Fruit fly (Drosophila melanogaster) whole organism, embryonic: ENCODE results near the gene beat-VI.
A peak's percentile ranks its signal among the peaks of the same experiment; 100 is the strongest.

ENCODE experiments used
- CG10431 ChIP-seq: fragments of 200-800 bp; sonication (Bioruptor generic); optimal IDR thresholded peaks from 3 replicates; lab custom pipeline; 2018; ENCODE audit warnings: missing biosample characterization, mild to moderate bottlenecking, missing genetic modification characterization
- CG13296 ChIP-seq: fragments of 200-800 bp; sonication (Bioruptor generic); optimal IDR thresholded peaks from 3 replicates; lab custom pipeline; 2018; ENCODE audit warnings: missing biosample characterization, mild to moderate bottlenecking, missing genetic modification characterization
- CG14014 ChIP-seq: fragments of 200-800 bp; sonication (Bioruptor generic); IDR thresholded peaks from 2 replicates; pipeline ENCODE4 v1.3.6; 2022; ENCODE audit warnings: missing biosample characterization, missing genetic modification characterization
- CG14441 ChIP-seq: fragments of 200-800 bp; sonication (Bioruptor generic); IDR thresholded peaks from 2 replicates; pipeline ENCODE4 v1.3.6; 2022; ENCODE audit warnings: missing biosample characterization, missing genetic modification characterization
- CG18764 ChIP-seq: fragments of 200-800 bp; sonication (Bioruptor generic); optimal IDR thresholded peaks from 3 replicates; lab custom pipeline; 2016; ENCODE audit warnings: missing biosample characterization, missing genetic modification characterization
- CG2875 ChIP-seq: fragments of 200-800 bp; sonication (Bioruptor generic); optimal IDR thresholded peaks from 2 replicates; lab custom pipeline; 2017; ENCODE audit warnings: missing biosample characterization, mild to moderate bottlenecking, missing genetic modification characterization, missing genetic modification reagents
- CG30403 ChIP-seq: fragments of 200-800 bp; sonication (Bioruptor generic); optimal IDR thresholded peaks from 3 replicates; lab custom pipeline; 2016; ENCODE audit warnings: missing biosample characterization, missing genetic modification characterization
- CG3407 ChIP-seq: fragments of 200-800 bp; sonication (Bioruptor generic); optimal IDR thresholded peaks from 2 replicates; lab custom pipeline; 2018; ENCODE audit warnings: missing biosample characterization, mild to moderate bottlenecking, missing genetic modification characterization
- CG5953 ChIP-seq: fragments of 200-800 bp; sonication (Bioruptor generic); IDR thresholded peaks from 2 replicates; pipeline ENCODE4 v1.3.6; 2022; ENCODE audit warnings: missing biosample characterization, missing genetic modification characterization
- CG6254 ChIP-seq: fragments of 200-800 bp; sonication (Bioruptor generic); optimal IDR thresholded peaks from 3 replicates; lab custom pipeline; 2017; ENCODE audit warnings: mild to moderate bottlenecking, missing biosample characterization, missing genetic modification reagents, missing genetic modification characterization
- CG6689 ChIP-seq: fragments of 200-800 bp; sonication (Bioruptor generic); IDR thresholded peaks from 2 replicates; pipeline ENCODE4 v1.3.6; 2022; ENCODE audit warnings: missing biosample characterization, missing genetic modification characterization
- CG6854 ChIP-seq: fragments of 200-800 bp; sonication (Bioruptor generic); optimal IDR thresholded peaks from 3 replicates; lab custom pipeline; 2017; ENCODE audit warnings: missing biosample characterization, mild to moderate bottlenecking, missing genetic modification characterization
- CG7786 ChIP-seq: fragments of 200-800 bp; sonication (Bioruptor generic); optimal IDR thresholded peaks from 2 replicates; lab custom pipeline; 2016; ENCODE audit warnings: missing biosample characterization, missing genetic modification characterization
- CG9609 ChIP-seq: fragments of 200-800 bp; sonication (Bioruptor generic); optimal IDR thresholded peaks from 3 replicates; lab custom pipeline; 2016; ENCODE audit warnings: missing biosample characterization, missing genetic modification characterization
- CG9727 ChIP-seq: fragments of 200-800 bp; sonication (Bioruptor generic); optimal IDR thresholded peaks from 3 replicates; lab custom pipeline; 2017; ENCODE audit warnings: missing biosample characterization, mild to moderate bottlenecking, missing genetic modification characterization
- CG9817 ChIP-seq: fragments of 200-800 bp; sonication (Bioruptor generic); optimal IDR thresholded peaks from 2 replicates; lab custom pipeline; 2018; ENCODE audit warnings: missing biosample characterization, mild to moderate bottlenecking, missing genetic modification characterization, moderate library complexity
- Dad ChIP-seq: fragments of 200-800 bp; sonication (Bioruptor generic); optimal IDR thresholded peaks from 3 replicates; lab custom pipeline; 2016; ENCODE audit warnings: missing biosample characterization, missing genetic modification characterization
- Dfd ChIP-seq, 2 experiments: fragments of >200 bp; optimal IDR thresholded peaks; 2 replicates each; lab custom pipeline; 2017; ENCODE audit warnings: missing biosample characterization in 2 of 2, missing genetic modification characterization in 2 of 2
- Jarid2 ChIP-seq: fragments of 200-800 bp; sonication (Bioruptor generic); optimal IDR thresholded peaks from 3 replicates; lab custom pipeline; 2017; ENCODE audit warnings: mild to moderate bottlenecking, missing biosample characterization, missing genetic modification reagents, missing genetic modification characterization
- Lim3 ChIP-seq: fragments of 200-800 bp; sonication (Bioruptor generic); IDR thresholded peaks from 2 replicates; pipeline ENCODE4 v1.3.6; 2022; ENCODE audit warnings: missing biosample characterization, missing genetic modification characterization
- MBD-R2 ChIP-seq: fragments of 200-800 bp; sonication (Bioruptor generic); IDR thresholded peaks from 2 replicates; pipeline ENCODE4 v1.3.6; 2022; ENCODE audit warnings: missing biosample characterization, missing genetic modification characterization
- NfI ChIP-seq: fragments of 200-800 bp; sonication (Bioruptor generic); optimal IDR thresholded peaks from 3 replicates; lab custom pipeline; 2018; ENCODE audit warnings: missing biosample characterization, mild to moderate bottlenecking, missing genetic modification characterization, moderate library complexity
- Oaz ChIP-seq: fragments of 200-800 bp; sonication (Bioruptor generic); IDR thresholded peaks from 2 replicates; pipeline ENCODE4 v1.3.6; 2022; ENCODE audit warnings: missing biosample characterization, missing genetic modification characterization
- Opbp ChIP-seq: fragments of 200-800 bp; sonication (Bioruptor generic); IDR thresholded peaks from 3 replicates; pipeline ENCODE4 v1.3.6; 2022; ENCODE audit warnings: missing biosample characterization, missing genetic modification characterization; ENCODE audit not compliant: partially characterized antibody
- Tbp ChIP-seq: fragments of >200 bp; optimal IDR thresholded peaks from 2 replicates; lab custom pipeline; 2018; ENCODE audit warnings: missing biosample characterization, missing genetic modification characterization
- btn ChIP-seq: fragments of 200-800 bp; sonication (Bioruptor generic); optimal IDR thresholded peaks from 2 replicates; lab custom pipeline; 2016; ENCODE audit warnings: missing biosample characterization, missing genetic modification characterization
- cad ChIP-seq: fragments of >200 bp; optimal IDR thresholded peaks from 2 replicates; lab custom pipeline; 2017; ENCODE audit warnings: missing biosample characterization, missing genetic modification characterization
- corto ChIP-seq: fragments of 200-800 bp; sonication (Bioruptor generic); optimal IDR thresholded peaks from 2 replicates; lab custom pipeline; 2016; ENCODE audit warnings: missing biosample characterization, mild to moderate bottlenecking, missing genetic modification characterization, moderate library complexity
- crp ChIP-seq, 2 experiments: fragments of 200-800 bp; sonication (Bioruptor generic); optimal IDR thresholded peaks; 2 replicates in 1 of 2; 3 replicates in 1 of 2; lab custom pipeline; 2017; ENCODE audit warnings: missing biosample characterization in 2 of 2, missing genetic modification characterization in 2 of 2, mild to moderate bottlenecking in 1 of 2, moderate library complexity in 1 of 2
- dati ChIP-seq: fragments of 200-800 bp; sonication (Bioruptor generic); IDR thresholded peaks from 2 replicates; pipeline ENCODE4 v1.3.6; 2022; ENCODE audit warnings: missing biosample characterization, missing genetic modification characterization
- dpn ChIP-seq, 2 experiments: fragments of 200-800 bp; sonication (Bioruptor generic); optimal IDR thresholded peaks; 3 replicates each; lab custom pipeline; 2016; ENCODE audit warnings: missing biosample characterization in 2 of 2, missing genetic modification characterization in 2 of 2
- emc ChIP-seq: fragments of 200-800 bp; sonication (Bioruptor generic); optimal IDR thresholded peaks from 2 replicates; lab custom pipeline; 2016; ENCODE audit warnings: missing biosample characterization, missing genetic modification characterization
- ewg ChIP-seq: fragments of 200-800 bp; sonication (Bioruptor generic); optimal IDR thresholded peaks from 3 replicates; lab custom pipeline; 2017; ENCODE audit warnings: mild to moderate bottlenecking, missing biosample characterization, missing genetic modification reagents, missing genetic modification characterization
- h ChIP-seq: fragments of >200 bp; optimal IDR thresholded peaks from 2 replicates; lab custom pipeline; 2017
- hbn ChIP-seq: fragments of 200-800 bp; sonication (Bioruptor generic); IDR thresholded peaks from 2 replicates; pipeline ENCODE4 v1.3.6; 2022; ENCODE audit warnings: missing biosample characterization, missing genetic modification characterization; ENCODE audit not compliant: partially characterized antibody
- lbe ChIP-seq: fragments of 200-800 bp; sonication (Bioruptor generic); optimal IDR thresholded peaks from 2 replicates; lab custom pipeline; 2016; ENCODE audit warnings: missing biosample characterization, mild to moderate bottlenecking, missing genetic modification characterization
- lilli ChIP-seq: fragments of 200-800 bp; sonication (Bioruptor generic); optimal IDR thresholded peaks from 3 replicates; lab custom pipeline; 2016; ENCODE audit warnings: missing biosample characterization, missing genetic modification characterization
- mam ChIP-seq: fragments of 200-800 bp; sonication (Bioruptor generic); optimal IDR thresholded peaks from 3 replicates; lab custom pipeline; 2016; ENCODE audit warnings: missing biosample characterization, missing genetic modification characterization
- nau ChIP-seq: fragments of 200-800 bp; sonication (Bioruptor generic); optimal IDR thresholded peaks from 3 replicates; lab custom pipeline; 2017; ENCODE audit warnings: missing biosample characterization, mild to moderate bottlenecking, missing genetic modification characterization, missing genetic modification reagents
- p53 ChIP-seq: fragments of 200-800 bp; sonication (Bioruptor generic); optimal IDR thresholded peaks from 2 replicates; lab custom pipeline; 2016; ENCODE audit warnings: missing biosample characterization, missing genetic modification characterization
- prd ChIP-seq, 3 experiments: fragments of >200 bp in 2 of 3; fragments of 200-800 bp in 1 of 3; sonication (Bioruptor generic) in 1 of 3; optimal IDR thresholded peaks in 2 of 3; IDR thresholded peaks in 1 of 3; 2 replicates in 2 of 3; 3 replicates in 1 of 3; pipeline versions ENCODE4 v1.3.6 to Lab custom; 2017 to 2022; ENCODE audit warnings: missing biosample characterization in 1 of 3, missing genetic modification characterization in 1 of 3
- ranshi ChIP-seq: fragments of 200-800 bp; sonication (Bioruptor generic); IDR thresholded peaks from 2 replicates; pipeline ENCODE4 v1.3.6; 2022; ENCODE audit warnings: missing biosample characterization, missing genetic modification characterization
- repo ChIP-seq: fragments of 200-800 bp; sonication (Bioruptor generic); optimal IDR thresholded peaks from 2 replicates; lab custom pipeline; 2016; ENCODE audit warnings: missing biosample characterization, missing genetic modification characterization
- scrt ChIP-seq: fragments of 200-800 bp; sonication (Bioruptor generic); optimal IDR thresholded peaks from 2 replicates; lab custom pipeline; 2018; ENCODE audit warnings: missing biosample characterization, mild to moderate bottlenecking, missing genetic modification characterization, moderate library complexity
- sd ChIP-seq: fragments of 200-800 bp; sonication (Bioruptor generic); optimal IDR thresholded peaks from 3 replicates; lab custom pipeline; 2018; ENCODE audit warnings: missing biosample characterization, mild to moderate bottlenecking, missing genetic modification characterization, moderate library complexity
- slbo ChIP-seq: fragments of 200-800 bp; sonication (Bioruptor generic); IDR thresholded peaks from 2 replicates; pipeline ENCODE4 v1.3.6; 2022; ENCODE audit warnings: missing biosample characterization, missing genetic modification characterization
- sr ChIP-seq: fragments of 200-800 bp; sonication (Bioruptor generic); IDR thresholded peaks from 3 replicates; pipeline ENCODE4 v1.3.6; 2022; ENCODE audit warnings: missing biosample characterization, missing genetic modification characterization
- stc ChIP-seq: fragments of 200-800 bp; sonication (Bioruptor generic); IDR thresholded peaks from 2 replicates; pipeline ENCODE4 v1.3.6; 2022; ENCODE audit warnings: missing biosample characterization, missing genetic modification characterization
- sug ChIP-seq: fragments of 200-800 bp; optimal IDR thresholded peaks from 2 replicates; lab custom pipeline; 2019; ENCODE audit warnings: missing biosample characterization, mild to moderate bottlenecking, missing genetic modification characterization, moderate library complexity
- tio ChIP-seq: fragments of 200-800 bp; sonication (Bioruptor generic); optimal IDR thresholded peaks from 2 replicates; lab custom pipeline; 2017; ENCODE audit warnings: missing biosample characterization, missing genetic modification characterization, inconsistent platforms
- toy ChIP-seq: fragments of 200-800 bp; sonication (Bioruptor generic); IDR thresholded peaks from 2 replicates; pipeline ENCODE4 v1.3.6; 2022; ENCODE audit warnings: missing biosample characterization, missing genetic modification characterization
- unc-4 ChIP-seq: fragments of 200-800 bp; sonication (Bioruptor generic); IDR thresholded peaks from 2 replicates; pipeline ENCODE4 v1.3.6; 2022; ENCODE audit warnings: missing biosample characterization, missing genetic modification characterization; ENCODE audit not compliant: partially characterized antibody
- zfh1 ChIP-seq: fragments of 200-800 bp; sonication (Bioruptor generic); IDR thresholded peaks from 3 replicates; pipeline ENCODE4 v1.3.6; 2022; ENCODE audit warnings: missing biosample characterization, missing genetic modification characterization

beat-VI gene

DNA sequence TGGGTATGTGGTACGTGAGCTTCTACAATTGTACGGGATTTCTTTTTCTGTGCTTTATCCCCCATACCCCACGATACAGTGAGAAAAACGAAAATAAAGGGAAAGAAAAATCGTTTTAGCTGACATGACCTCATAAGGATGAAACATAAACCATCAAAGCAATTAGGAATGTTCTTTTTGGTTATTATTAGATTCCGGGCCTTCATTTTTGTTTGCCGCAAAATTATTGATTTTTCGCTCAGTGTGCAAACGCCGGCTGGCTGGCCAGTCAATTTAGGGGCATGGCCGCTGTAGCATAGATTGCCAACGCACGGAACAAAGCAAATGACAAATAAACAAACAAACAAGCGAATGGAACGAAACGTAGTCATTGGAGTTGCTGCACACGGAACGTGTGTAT, 11.6 kb downstream of the beat-VI start (continued):
- TF ChIP-seq Dfd (GFP tag; optimal IDR thresholded peaks at IDR 0.05; lab: Kevin White, UChicago) (no peak), CG3407 (no peak), slbo (GFP tag; lab: Robert Waterston, UW) (peak; percentile 44; the same call in 1 of the 2 replicates), sr (no peak), dpn (GFP tag; optimal IDR thresholded peaks at IDR 0.05; lab: Kevin White, UChicago) (peak in 1 of 2 experiments; percentile 25), p53 (GFP tag; lab: Kevin White, UChicago) (no peak), sug (tag; lab: Kevin White, UChicago) (no peak), cad (GFP tag; lab: Kevin White, UChicago) (no peak), ewg (GFP tag; lab: Kevin White, UChicago) (no peak), crp (GFP tag; optimal IDR thresholded peaks at IDR 0.05; lab: Kevin White, UChicago) (no peak), scrt (GFP tag; lab: Kevin White, UChicago) (no peak), ranshi (GFP tag; lab: Robert Waterston, UW) (peak; percentile 42; the same call in 1 of the 2 replicates), sd (tag; lab: Kevin White, UChicago) (no peak), CG9817 (tag; lab: Kevin White, UChicago) (peak; percentile 18), zfh1 (no peak), stc (GFP tag; lab: Robert Waterston, UW) (no peak), CG30403 (peak; percentile 18), Oaz (GFP tag; lab: Robert Waterston, UW) (no peak), CG9609 (no peak), toy (GFP tag; lab: Robert Waterston, UW) (no peak), CG2875 (GFP tag; lab: Kevin White, UChicago) (no peak), prd (optimal IDR thresholded peaks at IDR 0.05; lab: Kevin White, UChicago) (no peak), prd (GFP tag; IDR thresholded peaks at IDR 0.05; lab: Robert Waterston, UW) (peak; percentile 43; the same call in 2 of the 3 replicates), repo (no peak), Dad (GFP tag; lab: Kevin White, UChicago) (no peak), CG13296 (no peak), emc (peak; percentile 9), MBD-R2 (peak; percentile 14; the same call in 1 of the 2 replicates), lilli (GFP tag; lab: Kevin White, UChicago) (peak; percentile 15), mam (GFP tag; lab: Kevin White, UChicago) (peak; percentile 19), NfI (GFP tag; lab: Kevin White, UChicago) (peak; percentile 1), Jarid2 (GFP tag; lab: Kevin White, UChicago) (no peak), CG6854 (GFP tag; lab: Kevin White, UChicago) (no peak), CG7786 (GFP tag; lab: Kevin White, UChicago) (peak; percentile 29), corto (GFP tag; lab: Kevin White, UChicago) (no peak), tio (GFP tag; lab: Kevin White, UChicago) (no peak), CG14441 (GFP tag; lab: Robert Waterston, UW) (no peak), h (lab: Kevin White, UChicago) (no peak), CG14014 (peak; percentile 36; the same call in 1 of the 2 replicates), CG9727 (GFP tag; lab: Kevin White, UChicago) (no peak), CG10431 (no peak)

- TF ChIP-seq Lim3 (GFP tag; lab: Robert Waterston, UW) (no peak), unc-4 (GFP tag; lab: Robert Waterston, UW) (no peak), Tbp (GFP tag; lab: Kevin White, UChicago) (no peak), dati (GFP tag; lab: Robert Waterston, UW) (no peak), CG6254 (GFP tag; lab: Kevin White, UChicago) (no peak), btn (GFP tag; lab: Kevin White, UChicago) (no peak), Opbp (GFP tag; lab: Robert Waterston, UW) (no peak), CG14014 (no peak), nau (GFP tag; lab: Kevin White, UChicago) (no peak), CG18764 (GFP tag; lab: Kevin White, UChicago) (no peak), hbn (GFP tag; lab: Robert Waterston, UW) (no peak), CG6689 (GFP tag; lab: Robert Waterston, UW) (no peak), CG5953 (no peak), lbe (no peak)
Observed at dm6 chr3R:28484257-28484656, 66.2 kb downstream of the beat-VI start, which contains the start of gene CG1894. Gene CG1894 (plus strand): TSS chr3R:28484557.
